Fruit fly (Drosophila melanogaster) whole organism, embryonic: Measurements from ENCODE around the gene CG42399.

Experiments
- Adf1 ChIP-seq: fragments of 200-800 bp; sonication (Bioruptor generic); IDR thresholded peaks from 2 replicates; pipeline ENCODE4 v1.3.6; 2022; ENCODE audit warnings: missing biosample characterization, missing genetic modification characterization
- CG10431 ChIP-seq: fragments of 200-800 bp; sonication (Bioruptor generic); optimal IDR thresholded peaks from 3 replicates; lab custom pipeline; 2018; ENCODE audit warnings: missing biosample characterization, mild to moderate bottlenecking, missing genetic modification characterization
- CG12299 ChIP-seq: fragments of 200-800 bp; sonication (Bioruptor generic); optimal IDR thresholded peaks from 2 replicates; lab custom pipeline; 2018; ENCODE audit warnings: missing biosample characterization, mild to moderate bottlenecking, missing genetic modification characterization
- CG12391 ChIP-seq: fragments of 200-800 bp; sonication (Bioruptor generic); optimal IDR thresholded peaks from 3 replicates; lab custom pipeline; 2018; ENCODE audit warnings: missing biosample characterization, mild to moderate bottlenecking, missing genetic modification characterization, moderate library complexity
- CG13287 ChIP-seq: fragments of 200-800 bp; sonication (Bioruptor generic); IDR thresholded peaks from 2 replicates; pipeline ENCODE4 v1.3.6; 2022; ENCODE audit warnings: missing biosample characterization, missing genetic modification characterization; ENCODE audit not compliant: partially characterized antibody
- CG13424 ChIP-seq: fragments of 200-800 bp; sonication (Bioruptor generic); optimal IDR thresholded peaks from 2 replicates; lab custom pipeline; 2019; ENCODE audit warnings: missing biosample characterization, mild to moderate bottlenecking, missing genetic modification characterization, moderate library complexity
- CG13894 ChIP-seq: fragments of 200-800 bp; sonication (Bioruptor generic); optimal IDR thresholded peaks from 3 replicates; lab custom pipeline; 2018; ENCODE audit warnings: missing biosample characterization, mild to moderate bottlenecking, missing genetic modification characterization, moderate library complexity
- CG1602 ChIP-seq: fragments of 200-800 bp; sonication (Bioruptor generic); optimal IDR thresholded peaks from 3 replicates; lab custom pipeline; 2016; ENCODE audit warnings: missing biosample characterization, missing genetic modification characterization
- CG17385 ChIP-seq: fragments of 200-800 bp; sonication (Bioruptor generic); optimal IDR thresholded peaks from 3 replicates; lab custom pipeline; 2018; ENCODE audit warnings: missing biosample characterization, mild to moderate bottlenecking, missing genetic modification characterization
- CG4854 ChIP-seq: fragments of 200-800 bp; sonication (Bioruptor generic); optimal IDR thresholded peaks from 2 replicates; lab custom pipeline; 2016; ENCODE audit warnings: missing biosample characterization, missing genetic modification characterization, inconsistent platforms
- CG5180 ChIP-seq: fragments of 200-800 bp; sonication (Bioruptor generic); optimal IDR thresholded peaks from 3 replicates; lab custom pipeline; 2017; ENCODE audit warnings: missing biosample characterization, missing genetic modification characterization, mild to moderate bottlenecking, moderate library complexity, missing genetic modification reagents
- CG6689 ChIP-seq: fragments of 200-800 bp; sonication (Bioruptor generic); IDR thresholded peaks from 2 replicates; pipeline ENCODE4 v1.3.6; 2022; ENCODE audit warnings: missing biosample characterization, missing genetic modification characterization
- CG9817 ChIP-seq: fragments of 200-800 bp; sonication (Bioruptor generic); optimal IDR thresholded peaks from 2 replicates; lab custom pipeline; 2018; ENCODE audit warnings: missing biosample characterization, mild to moderate bottlenecking, missing genetic modification characterization, moderate library complexity
- CTCF ChIP-seq: fragments of 200-800 bp; sonication (Bioruptor generic); optimal IDR thresholded peaks from 2 replicates; lab custom pipeline; 2017; ENCODE audit warnings: missing biosample characterization, mild to moderate bottlenecking, missing genetic modification characterization, moderate library complexity
- CoRest ChIP-seq: fragments of 200-800 bp; sonication (Bioruptor generic); optimal IDR thresholded peaks from 3 replicates; lab custom pipeline; 2018; ENCODE audit warnings: missing biosample characterization, mild to moderate bottlenecking, missing genetic modification characterization, moderate library complexity
- D ChIP-seq, 2 experiments: fragments of 200-800 bp in 1 of 2; fragments of >200 bp in 1 of 2; sonication (Bioruptor generic) in 1 of 2; optimal IDR thresholded peaks; 2 replicates in 1 of 2; 3 replicates in 1 of 2; lab custom pipeline; 2017; ENCODE audit warnings: mild to moderate bottlenecking in 1 of 2, missing biosample characterization in 1 of 2, missing genetic modification characterization in 1 of 2, missing genetic modification reagents in 1 of 2
- Dbx ChIP-seq: fragments of 200-800 bp; sonication (Bioruptor generic); IDR thresholded peaks from 3 replicates; pipeline ENCODE4 v1.3.6; 2022; ENCODE audit warnings: missing biosample characterization, missing genetic modification characterization
- HHEX ChIP-seq: fragments of 200-800 bp; sonication (Bioruptor generic); optimal IDR thresholded peaks from 3 replicates; lab custom pipeline; 2017; ENCODE audit warnings: missing biosample characterization, mild to moderate bottlenecking, missing genetic modification characterization, missing genetic modification reagents
- Hand ChIP-seq: fragments of 200-800 bp; sonication (Bioruptor generic); optimal IDR thresholded peaks from 2 replicates; lab custom pipeline; 2017; ENCODE audit warnings: mild to moderate bottlenecking, missing biosample characterization, missing genetic modification reagents, missing genetic modification characterization
- Hmr ChIP-seq: fragments of 200-800 bp; sonication (Bioruptor generic); optimal IDR thresholded peaks from 3 replicates; lab custom pipeline; 2017; ENCODE audit warnings: mild to moderate bottlenecking, missing biosample characterization, missing genetic modification reagents, missing genetic modification characterization
- Kr ChIP-seq: fragments of 200-800 bp; sonication (Bioruptor generic); optimal IDR thresholded peaks from 2 replicates; lab custom pipeline; 2017; ENCODE audit warnings: missing biosample characterization, mild to moderate bottlenecking, missing genetic modification characterization
- MESR4 ChIP-seq: fragments of 200-800 bp; sonication (Bioruptor generic); optimal IDR thresholded peaks from 2 replicates; lab custom pipeline; 2018; ENCODE audit warnings: missing biosample characterization, mild to moderate bottlenecking, missing genetic modification characterization, moderate library complexity
- Rx ChIP-seq: fragments of 200-800 bp; sonication (Bioruptor generic); IDR thresholded peaks from 2 replicates; pipeline ENCODE4 v1.3.6; 2022; ENCODE audit warnings: missing biosample characterization, missing genetic modification characterization
- Sin3A ChIP-seq: fragments of >200 bp; optimal IDR thresholded peaks from 2 replicates; lab custom pipeline; 2018
- Trl ChIP-seq, 3 experiments: fragments of >200 bp in 2 of 3; fragments of 200-800 bp in 1 of 3; sonication (Bioruptor generic) in 1 of 3; optimal IDR thresholded peaks; 2 replicates in 1 of 3; 3 replicates in 2 of 3; lab custom pipeline; 2016 to 2017; ENCODE audit warnings: missing biosample characterization in 1 of 3, missing genetic modification characterization in 1 of 3
- Xbp1 ChIP-seq: fragments of 200-800 bp; sonication (Bioruptor generic); optimal IDR thresholded peaks from 3 replicates; lab custom pipeline; 2016; ENCODE audit warnings: missing biosample characterization, mild to moderate bottlenecking, missing genetic modification characterization
- YL-1 ChIP-seq: fragments of 200-800 bp; sonication (Bioruptor generic); optimal IDR thresholded peaks from 3 replicates; lab custom pipeline; 2017; ENCODE audit warnings: missing biosample characterization, mild to moderate bottlenecking, missing genetic modification characterization
- az2 ChIP-seq: fragments of 200-800 bp; sonication (Bioruptor generic); optimal IDR thresholded peaks from 3 replicates; lab custom pipeline; 2016; ENCODE audit warnings: missing biosample characterization, missing genetic modification characterization
- btn ChIP-seq: fragments of 200-800 bp; sonication (Bioruptor generic); optimal IDR thresholded peaks from 2 replicates; lab custom pipeline; 2016; ENCODE audit warnings: missing biosample characterization, missing genetic modification characterization
- caup ChIP-seq: fragments of 200-800 bp; sonication (Bioruptor generic); optimal IDR thresholded peaks from 3 replicates; lab custom pipeline; 2017; ENCODE audit warnings: missing biosample characterization, mild to moderate bottlenecking, missing genetic modification characterization, moderate library complexity; ENCODE audit not compliant: severe bottlenecking
- chif ChIP-seq, 2 experiments: fragments of 200-800 bp; sonication (Bioruptor generic); optimal IDR thresholded peaks; 3 replicates each; lab custom pipeline; 2016; ENCODE audit warnings: missing biosample characterization in 2 of 2, missing genetic modification characterization in 2 of 2
- danr ChIP-seq: fragments of 200-800 bp; sonication (Bioruptor generic); IDR thresholded peaks from 2 replicates; pipeline ENCODE4 v1.3.6; 2022; ENCODE audit warnings: missing biosample characterization, missing genetic modification characterization
- dmrt11E ChIP-seq: fragments of 200-800 bp; sonication (Bioruptor generic); optimal IDR thresholded peaks from 3 replicates; lab custom pipeline; 2018; ENCODE audit warnings: missing biosample characterization, mild to moderate bottlenecking, missing genetic modification characterization, moderate library complexity
- gem ChIP-seq: fragments of 200-800 bp; sonication (Bioruptor generic); optimal IDR thresholded peaks from 2 replicates; lab custom pipeline; 2019; ENCODE audit warnings: missing biosample characterization, mild to moderate bottlenecking, missing genetic modification characterization, moderate library complexity
- gt ChIP-seq: fragments of 200-800 bp; sonication (Bioruptor generic); IDR thresholded peaks from 2 replicates; pipeline ENCODE4 v1.3.6; 2022; ENCODE audit warnings: missing biosample characterization, missing genetic modification characterization
- kah ChIP-seq: fragments of 200-800 bp; sonication (Bioruptor generic); optimal IDR thresholded peaks from 2 replicates; lab custom pipeline; 2018; ENCODE audit warnings: missing biosample characterization, mild to moderate bottlenecking, missing genetic modification characterization
- lola ChIP-seq, 3 experiments: fragments of >200 bp in 2 of 3; fragments of 200-800 bp in 1 of 3; sonication (Bioruptor generic) in 1 of 3; optimal IDR thresholded peaks; 2 replicates each; lab custom pipeline; 2017 to 2019; ENCODE audit warnings: missing biosample characterization in 3 of 3, missing genetic modification characterization in 3 of 3, mild to moderate bottlenecking in 1 of 3, moderate library complexity in 1 of 3
- mam ChIP-seq: fragments of 200-800 bp; sonication (Bioruptor generic); optimal IDR thresholded peaks from 3 replicates; lab custom pipeline; 2016; ENCODE audit warnings: missing biosample characterization, missing genetic modification characterization
- mirr ChIP-seq: fragments of 200-800 bp; sonication (Bioruptor generic); optimal IDR thresholded peaks from 3 replicates; lab custom pipeline; 2018; ENCODE audit warnings: missing biosample characterization, mild to moderate bottlenecking, missing genetic modification characterization
- nmo ChIP-seq: fragments of 200-800 bp; sonication (Bioruptor generic); optimal IDR thresholded peaks from 2 replicates; lab custom pipeline; 2018; ENCODE audit warnings: missing biosample characterization, mild to moderate bottlenecking, missing genetic modification characterization, moderate library complexity
- peb ChIP-seq: fragments of 200-800 bp; sonication (Bioruptor generic); IDR thresholded peaks from 2 replicates; pipeline ENCODE4 v1.3.6; 2022; ENCODE audit warnings: missing biosample characterization, missing genetic modification characterization
- phol ChIP-seq: fragments of 200-800 bp; sonication (Bioruptor generic); optimal IDR thresholded peaks from 3 replicates; lab custom pipeline; 2018; ENCODE audit warnings: missing biosample characterization, mild to moderate bottlenecking, missing genetic modification characterization, moderate library complexity
- pnt ChIP-seq: fragments of 200-800 bp; sonication (Bioruptor generic); optimal IDR thresholded peaks from 3 replicates; lab custom pipeline; 2016; ENCODE audit warnings: missing biosample characterization, missing genetic modification characterization
- slou ChIP-seq: fragments of 200-800 bp; sonication (Bioruptor generic); optimal IDR thresholded peaks from 3 replicates; lab custom pipeline; 2016; ENCODE audit warnings: missing biosample characterization, missing genetic modification characterization
- sob ChIP-seq: fragments of 200-800 bp; sonication (Bioruptor generic); IDR thresholded peaks from 2 replicates; pipeline ENCODE4 v1.3.6; 2022; ENCODE audit warnings: missing biosample characterization, missing genetic modification characterization
- stwl ChIP-seq: fragments of 200-800 bp; sonication (Bioruptor generic); optimal IDR thresholded peaks from 3 replicates; lab custom pipeline; 2018; ENCODE audit warnings: missing biosample characterization, mild to moderate bottlenecking, missing genetic modification characterization, moderate library complexity
- tx ChIP-seq: fragments of 200-800 bp; sonication (Bioruptor generic); optimal IDR thresholded peaks from 2 replicates; lab custom pipeline; 2016; ENCODE audit warnings: missing biosample characterization, missing genetic modification characterization
- usp ChIP-seq: fragments of >200 bp; optimal IDR thresholded peaks from 2 replicates; lab custom pipeline; 2017; ENCODE audit warnings: missing biosample characterization, missing genetic modification characterization

The CG42399 gene

DNA sequence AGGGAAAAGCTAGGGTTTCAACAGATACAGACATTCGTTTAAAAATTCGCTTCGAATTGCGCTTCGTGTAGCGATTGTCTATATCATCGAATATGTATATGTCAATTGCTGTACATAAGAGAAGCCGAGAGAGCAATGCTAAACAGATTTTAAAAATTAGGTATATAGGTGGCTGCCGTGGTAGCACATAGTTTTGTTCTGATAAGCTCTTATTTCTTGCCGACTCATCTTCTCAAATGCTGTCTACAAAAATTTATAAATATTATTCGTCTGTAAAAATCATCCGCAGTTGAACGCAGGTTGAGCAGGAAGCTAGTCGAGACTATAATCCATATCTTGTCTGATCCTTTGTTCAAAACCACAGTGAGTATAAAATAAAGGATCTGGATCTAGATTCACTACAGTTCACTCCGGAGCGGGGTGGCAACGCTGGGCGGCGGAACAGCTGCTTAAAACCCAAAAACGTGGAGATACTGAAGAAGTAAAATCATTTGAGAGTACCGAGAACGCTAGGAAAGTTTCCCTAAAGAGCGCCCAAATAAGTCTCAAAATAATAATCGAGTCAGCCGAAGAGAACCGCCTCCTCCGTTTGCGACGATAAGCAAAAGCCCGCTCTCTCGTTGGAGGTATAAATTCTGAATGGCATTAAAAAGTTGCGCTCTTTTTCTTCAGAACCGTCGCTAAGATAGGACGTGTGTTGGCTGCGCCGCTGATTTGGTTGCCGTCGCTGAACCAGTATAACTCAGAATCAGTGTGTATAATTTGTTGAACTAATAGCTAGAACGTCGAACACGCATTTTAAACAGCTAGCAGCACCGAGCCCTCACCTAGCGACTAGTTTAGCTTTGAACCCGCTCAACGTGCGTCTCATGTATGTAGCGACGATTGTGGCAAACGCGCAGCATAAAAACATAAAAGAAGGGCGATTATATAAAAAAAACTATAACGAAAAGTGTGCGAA lies 45.3 kb downstream of the CG42399 start (continued):
- TF ChIP-seq caup, result peak; percentile 25
- TF ChIP-seq CG4854, result no peak
- TF ChIP-seq CG12391 (tag; lab: Kevin White, UChicago), result no peak
- TF ChIP-seq CG12299 (tag; lab: Kevin White, UChicago), result peak; percentile 63
- TF ChIP-seq Dbx (GFP tag; lab: Robert Waterston, UW), result peak; percentile 65; the same call in 2 of the 3 replicates
- TF ChIP-seq CG9817 (tag; lab: Kevin White, UChicago), result no peak
- peak; percentile 90 for TF ChIP-seq CG10431 (GFP tag; lab: Kevin White, UChicago)
- peak; percentile 56 for TF ChIP-seq CG17385 (GFP tag; lab: Kevin White, UChicago)
- no peak for TF ChIP-seq D (optimal IDR thresholded peaks at IDR 0.05; lab: Kevin White, UChicago)
- TF ChIP-seq D (GFP tag; optimal IDR thresholded peaks at IDR 0.05; lab: Kevin White, UChicago), result no peak
- no peak for TF ChIP-seq CTCF (GFP tag; lab: Kevin White, UChicago)
- TF ChIP-seq nmo, result no peak
- TF ChIP-seq tx (GFP tag; lab: Kevin White, UChicago), result no peak
- no peak for TF ChIP-seq gt (GFP tag; lab: Robert Waterston, UW)
- no peak for TF ChIP-seq CG1602 (GFP tag; lab: Kevin White, UChicago)
- TF ChIP-seq CG13424 (tag; lab: Kevin White, UChicago), result peak; percentile 0
- TF ChIP-seq kah (GFP tag; lab: Kevin White, UChicago), result no peak
- no peak for TF ChIP-seq Kr (GFP tag; lab: Kevin White, UChicago)
- no peak for TF ChIP-seq btn (GFP tag; lab: Kevin White, UChicago)
- no peak for TF ChIP-seq Xbp1 (GFP tag; lab: Kevin White, UChicago)
- no peak for TF ChIP-seq az2 (GFP tag; lab: Kevin White, UChicago)
- TF ChIP-seq Trl (optimal IDR thresholded peaks at IDR 0.05; lab: Kevin White, UChicago), result peak; percentile 87 to 95
- no peak for TF ChIP-seq Trl (GFP tag; optimal IDR thresholded peaks at IDR 0.05; lab: Kevin White, UChicago)
- TF ChIP-seq Sin3A (lab: Kevin White, UChicago), result no peak
- no peak for TF ChIP-seq pnt (GFP tag; lab: Kevin White, UChicago)
- TF ChIP-seq slou (GFP tag; lab: Kevin White, UChicago), result no peak
- peak; percentile 61 for TF ChIP-seq MESR4
- no peak for TF ChIP-seq Hmr (GFP tag; lab: Kevin White, UChicago)
- no peak for TF ChIP-seq gem (tag; lab: Kevin White, UChicago)
- TF ChIP-seq usp, result no peak
- TF ChIP-seq phol, result no peak
- TF ChIP-seq stwl (tag; lab: Kevin White, UChicago), result peak; percentile 46
- TF ChIP-seq CG5180 (GFP tag; lab: Kevin White, UChicago), result peak; percentile 45
- no peak for TF ChIP-seq danr (GFP tag; lab: Robert Waterston, UW)
- peak; percentile 52 for TF ChIP-seq CG13287 (GFP tag; lab: Robert Waterston, UW)
- no peak for TF ChIP-seq lola (GFP tag; optimal IDR thresholded peaks at IDR 0.05; lab: Kevin White, UChicago)
- no peak for TF ChIP-seq mam (GFP tag; lab: Kevin White, UChicago)
- TF ChIP-seq mirr, result peak; percentile 81
- TF ChIP-seq Rx (GFP tag; lab: Robert Waterston, UW), result no peak
- no peak for TF ChIP-seq CG6689 (GFP tag; lab: Robert Waterston, UW)
- TF ChIP-seq peb (GFP tag; lab: Robert Waterston, UW), result no peak
- TF ChIP-seq HHEX (GFP tag; lab: Kevin White, UChicago), result peak; percentile 8
- TF ChIP-seq chif (GFP tag; optimal IDR thresholded peaks at IDR 0.05; lab: Kevin White, UChicago), result no peak
- no peak for TF ChIP-seq CoRest (tag; lab: Kevin White, UChicago)
- TF ChIP-seq YL-1 (GFP tag; lab: Kevin White, UChicago), result peak; percentile 44
- TF ChIP-seq Hand (GFP tag; lab: Kevin White, UChicago), result peak; percentile 60
- TF ChIP-seq Adf1 (GFP tag; lab: Robert Waterston, UW), result peak; percentile 52; the same call in 1 of the 2 replicates
- TF ChIP-seq sob (GFP tag; lab: Robert Waterston, UW), result peak; percentile 43; the same call in 1 of the 2 replicates
- TF ChIP-seq dmrt11E, result no peak
- peak; percentile 80 for TF ChIP-seq CG13894
